Worm (Caenorhabditis elegans) whole organism, L4 larva: ENCODE measurements around the gene sssh-1.

ENCODE experiments used
- F10B5.3 ChIP-seq: sonication (generic microtip); optimal IDR thresholded peaks from 2 replicates; lab custom pipeline; 2016; ENCODE audit warnings: mild to moderate bottlenecking, missing genetic modification characterization, missing compliant biosample characterization
- F26F4.8 ChIP-seq: fragments of 200-800 bp; sonication (Bioruptor generic); conservative IDR thresholded peaks from 2 replicates; pipeline ENCODE4 v1.3.6; 2022; ENCODE audit warnings: missing genetic modification characterization, missing compliant biosample characterization
- Y48G9A.11 ChIP-seq: fragments of 200-800 bp; sonication (Bioruptor generic); IDR thresholded peaks from 2 replicates; pipeline ENCODE4 v1.3.6; 2022; ENCODE audit warnings: missing genetic modification reagents, missing genetic modification characterization, missing compliant biosample characterization
- Y5F2A.4 ChIP-seq: fragments of 200-800 bp; sonication (Bioruptor generic); optimal IDR thresholded peaks from 2 replicates; lab custom pipeline; 2018; ENCODE audit warnings: mild to moderate bottlenecking, missing genetic modification characterization, missing compliant biosample characterization
- ZK337.2 ChIP-seq: fragments of 200-800 bp; sonication (Bioruptor generic); IDR thresholded peaks from 2 replicates; pipeline ENCODE4 v1.3.6; 2022; ENCODE audit warnings: missing genetic modification reagents, missing genetic modification characterization, missing compliant biosample characterization
- aha-1 ChIP-seq: fragments of 150-350 bp; peaks from one replicate; lab custom pipeline; 2014; ENCODE audit warnings: missing biosample characterization, missing genetic modification characterization
- ama-1 ChIP-seq: fragments of 150-350 bp; optimal IDR thresholded peaks from 2 replicates; lab custom pipeline; 2014; ENCODE audit warnings: inconsistent platforms, mixed read lengths
- arid-1 ChIP-seq: fragments of 200-800 bp; sonication (Bioruptor generic); conservative IDR thresholded peaks from 2 replicates; pipeline ENCODE4 v1.3.6; 2022; ENCODE audit warnings: missing genetic modification reagents, missing genetic modification characterization, missing compliant biosample characterization
- ceh-20 ChIP-seq: fragments of 200-800 bp; sonication (Bioruptor generic); IDR thresholded peaks from 2 replicates; pipeline ENCODE4 v1.3.6; 2022; ENCODE audit warnings: missing genetic modification reagents, missing genetic modification characterization, missing compliant biosample characterization
- ceh-62 ChIP-seq: sonication (generic microtip); optimal IDR thresholded peaks from 2 replicates; lab custom pipeline; 2017; ENCODE audit warnings: missing biosample characterization, missing genetic modification characterization
- ceh-82 ChIP-seq: sonication (generic microtip); optimal IDR thresholded peaks from 2 replicates; lab custom pipeline; 2017; ENCODE audit warnings: missing biosample characterization, missing genetic modification characterization
- ces-1 ChIP-seq: fragments of 150-350 bp; sonication (generic microtip); optimal IDR thresholded peaks from 4 replicates; lab custom pipeline; 2014; ENCODE audit warnings: missing biosample characterization, missing genetic modification reagents, missing genetic modification characterization
- cey-2 ChIP-seq: sonication (generic microtip); optimal IDR thresholded peaks from 3 replicates; lab custom pipeline; 2017; ENCODE audit warnings: missing genetic modification characterization, mild to moderate bottlenecking, missing compliant biosample characterization, antibody characterized with exemption, borderline replicate concordance; ENCODE audit not compliant: insufficient read depth
- daf-16 ChIP-seq, 3 experiments: sonication (generic microtip); optimal IDR thresholded peaks; 2 replicates each; lab custom pipeline; 2016 to 2017; ENCODE audit warnings: missing genetic modification characterization in 3 of 3, missing genetic modification reagents in 3 of 3, mild to moderate bottlenecking in 2 of 3, missing compliant biosample characterization in 2 of 3, missing biosample characterization in 1 of 3, moderate library complexity in 1 of 3
- dmd-6 ChIP-seq: fragments of 200-800 bp; sonication (Bioruptor generic); IDR thresholded peaks from 2 replicates; pipeline ENCODE4 v1.3.6; 2022; ENCODE audit warnings: missing genetic modification reagents, missing genetic modification characterization, missing compliant biosample characterization
- dmd-9 ChIP-seq: fragments of 200-800 bp; sonication (Bioruptor generic); IDR thresholded peaks from 2 replicates; pipeline ENCODE4 v1.3.6; 2022; ENCODE audit warnings: missing genetic modification reagents, missing genetic modification characterization, missing compliant biosample characterization
- egl-27 ChIP-seq: sonication (generic microtip); optimal IDR thresholded peaks from 3 replicates; lab custom pipeline; 2017; ENCODE audit warnings: missing biosample characterization, missing genetic modification reagents, missing genetic modification characterization
- fos-1 ChIP-seq: fragments of 150-350 bp; optimal IDR thresholded peaks from 2 replicates; lab custom pipeline; 2014; ENCODE audit warnings: missing biosample characterization, missing genetic modification characterization
- hif-1 ChIP-seq, 2 experiments: sonication (generic microtip); optimal IDR thresholded peaks; 2 replicates each; lab custom pipeline; 2016 to 2017; ENCODE audit warnings: missing compliant biosample characterization in 2 of 2, missing genetic modification characterization in 2 of 2, missing genetic modification reagents in 2 of 2, missing genotype in 2 of 2, mild to moderate bottlenecking in 1 of 2
- hmg-1.1 ChIP-seq: fragments of 200-800 bp; sonication (Bioruptor generic); IDR thresholded peaks from 2 replicates; pipeline ENCODE4 v1.3.6; 2022; ENCODE audit warnings: missing genetic modification reagents, missing genetic modification characterization, missing compliant biosample characterization
- lin-13 ChIP-seq: fragments of 150-350 bp; optimal IDR thresholded peaks from 2 replicates; lab custom pipeline; 2014; ENCODE audit warnings: missing biosample characterization, missing genetic modification reagents, missing genetic modification characterization
- lin-38 ChIP-seq: fragments of 200-800 bp; sonication (Bioruptor generic); IDR thresholded peaks from 2 replicates; pipeline ENCODE4 v1.3.6; 2022; ENCODE audit warnings: missing genetic modification reagents, missing genetic modification characterization, missing compliant biosample characterization
- lin-39 ChIP-seq: fragments of 150-350 bp; optimal IDR thresholded peaks from 2 replicates; lab custom pipeline; 2014; ENCODE audit warnings: missing biosample characterization, missing genetic modification reagents, missing genetic modification characterization
- lsy-2 ChIP-seq, 2 experiments: fragments of 150-350 bp in 1 of 2; sonication (generic microtip) in 1 of 2; optimal IDR thresholded peaks; 2 replicates each; lab custom pipeline; 2014 to 2017; ENCODE audit warnings: missing biosample characterization in 2 of 2, missing genetic modification characterization in 2 of 2
- madf-9 ChIP-seq: fragments of 200-800 bp; sonication (Bioruptor generic); conservative IDR thresholded peaks from 2 replicates; pipeline ENCODE4 v1.3.6; 2022; ENCODE audit warnings: missing genetic modification reagents, missing genetic modification characterization, missing compliant biosample characterization
- mep-1 ChIP-seq: fragments of 150-350 bp; sonication (generic microtip); optimal IDR thresholded peaks from 3 replicates; lab custom pipeline; 2014; ENCODE audit warnings: missing biosample characterization, missing genetic modification characterization
- mes-2 ChIP-seq: sonication (generic microtip); optimal IDR thresholded peaks from 2 replicates; lab custom pipeline; 2016; ENCODE audit warnings: missing genotype, mild to moderate bottlenecking, missing genetic modification characterization, missing compliant biosample characterization; ENCODE audit not compliant: poor library complexity, severe bottlenecking
- nhr-10 ChIP-seq: fragments of 150-350 bp; optimal IDR thresholded peaks from 2 replicates; lab custom pipeline; 2014; ENCODE audit warnings: missing biosample characterization, missing genetic modification characterization
- nhr-102 ChIP-seq: sonication (generic microtip); optimal IDR thresholded peaks from 2 replicates; lab custom pipeline; 2016; ENCODE audit warnings: mild to moderate bottlenecking, missing genetic modification characterization, moderate library complexity, missing compliant biosample characterization
- nhr-111 ChIP-seq: fragments of 200-800 bp; sonication (Bioruptor generic); optimal IDR thresholded peaks from 2 replicates; lab custom pipeline; 2018; ENCODE audit warnings: mild to moderate bottlenecking, missing genetic modification characterization, missing compliant biosample characterization
- nhr-28 ChIP-seq: fragments of 150-350 bp; optimal IDR thresholded peaks from 2 replicates; lab custom pipeline; 2014; ENCODE audit warnings: missing biosample characterization, missing genetic modification characterization
- nhr-48 ChIP-seq: sonication (generic microtip); optimal IDR thresholded peaks from 2 replicates; lab custom pipeline; 2016; ENCODE audit warnings: mild to moderate bottlenecking, missing genetic modification characterization, missing compliant biosample characterization
- nhr-6 ChIP-seq: fragments of 150-350 bp; optimal IDR thresholded peaks from 2 replicates; lab custom pipeline; 2014; ENCODE audit warnings: missing biosample characterization, missing genetic modification characterization
- rbr-2 ChIP-seq: sonication (generic microtip); optimal IDR thresholded peaks from 2 replicates; lab custom pipeline; 2016; ENCODE audit warnings: missing genotype, missing genetic modification characterization, missing compliant biosample characterization
- set-16 ChIP-seq: fragments of 200-800 bp; sonication (Bioruptor generic); IDR thresholded peaks from 2 replicates; pipeline ENCODE4 v1.3.6; 2022; ENCODE audit warnings: missing genetic modification reagents, missing genetic modification characterization, missing compliant biosample characterization
- skn-1 ChIP-seq: fragments of 150-350 bp; optimal IDR thresholded peaks from 2 replicates; lab custom pipeline; 2014; ENCODE audit warnings: missing biosample characterization, missing genetic modification characterization
- snpc-1.2 ChIP-seq: fragments of 200-800 bp; sonication (Bioruptor generic); IDR thresholded peaks from 2 replicates; pipeline ENCODE4 v1.3.6; 2022; ENCODE audit warnings: missing genetic modification reagents, missing genetic modification characterization, missing compliant biosample characterization
- spr-1 ChIP-seq: sonication (generic microtip); optimal IDR thresholded peaks from 2 replicates; lab custom pipeline; 2016; ENCODE audit warnings: mild to moderate bottlenecking, missing genetic modification characterization, missing compliant biosample characterization
- unc-62 ChIP-seq, 3 experiments: fragments of 150-350 bp in 1 of 3; sonication (generic microtip); optimal IDR thresholded peaks in 2 of 3; peaks in 1 of 3; 1 replicate in 1 of 3; 2 replicates in 2 of 3; lab custom pipeline; 2014 to 2017; ENCODE audit warnings: missing biosample characterization in 3 of 3, missing genetic modification characterization in 3 of 3, missing genetic modification reagents in 3 of 3, missing genotype in 1 of 3
- zfp-2 ChIP-seq: sonication (generic microtip); optimal IDR thresholded peaks from 2 replicates; lab custom pipeline; 2016; ENCODE audit warnings: mild to moderate bottlenecking, missing genetic modification characterization, missing compliant biosample characterization
- ztf-11 ChIP-seq: fragments of 150-350 bp; optimal IDR thresholded peaks from 2 replicates; lab custom pipeline; 2014; ENCODE audit warnings: missing biosample characterization, missing genetic modification characterization

sssh-1 gene

DNA sequence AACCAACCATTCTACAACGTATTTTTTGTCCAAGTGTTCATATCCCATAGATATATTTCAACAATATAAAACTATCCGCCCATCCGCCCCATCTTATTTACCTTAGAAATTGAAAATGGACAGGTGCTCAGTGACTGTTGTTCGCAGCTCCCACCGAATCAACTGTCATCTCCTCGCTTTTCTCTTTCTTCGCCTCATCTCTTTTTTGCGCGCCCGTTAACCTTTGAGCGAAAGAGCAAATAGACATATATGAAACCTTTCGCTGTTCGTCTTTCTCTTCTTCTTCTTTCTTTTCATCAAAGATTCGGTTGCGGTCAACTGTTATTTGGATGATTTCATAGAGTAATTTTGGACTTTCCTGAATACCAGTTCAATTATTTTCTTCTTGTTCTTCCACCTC, at the start of gene sssh-1:
Gene sssh-1, plus strand, starts transcription at position 301 of the 400 bp plus-strand sequence.
- TF ChIP-seq nhr-102 (tag; lab: Kevin White, UChicago) (no peak), Y5F2A.4 (GFP tag; lab: Kevin White, UChicago) (no peak), daf-16 (GFP tag; optimal IDR thresholded peaks at IDR 0.05; lab: Kevin White, UChicago) (no peak), daf-16 (tag; optimal IDR thresholded peaks at IDR 0.05; lab: Kevin White, UChicago) (no peak)

ce11 chrX:14828766-14829165, 47.0 kb upstream of the sssh-1 start:
- TF ChIP-seq daf-16 (GFP tag; optimal IDR thresholded peaks at IDR 0.05; lab: Kevin White, UChicago) (no peak), daf-16 (tag; optimal IDR thresholded peaks at IDR 0.05; lab: Kevin White, UChicago) (no peak), snpc-1.2 (GFP tag; lab: Robert Waterston, UW) (no peak), zfp-2 (tag; lab: Kevin White, UChicago) (no peak), ceh-82 (tag; lab: Kevin White, UChicago) (no peak), hmg-1.1 (GFP tag; lab: Robert Waterston, UW) (no peak), unc-62 (GFP tag; optimal IDR thresholded peaks at IDR 0.05 in 1 of 2; lab: Kevin White, UChicago) (peak in 1 of 2 experiments; percentile 4), unc-62 (tag; optimal IDR thresholded peaks at IDR 0.05; lab: Kevin White, UChicago) (no peak), dmd-9 (GFP tag; lab: Robert Waterston, UW) (no peak), mep-1 (tag; lab: Kevin White, UChicago) (no peak), ceh-20 (GFP tag; lab: Robert Waterston, UW) (no peak), aha-1 (tag; lab: Kevin White, UChicago) (peak; percentile 96), cey-2 (no peak), hif-1 (tag; optimal IDR thresholded peaks at IDR 0.05; lab: Kevin White, UChicago) (no peak), ztf-11 (tag; lab: Kevin White, UChicago) (no peak), lin-38 (GFP tag; lab: Robert Waterston, UW) (no peak), ces-1 (GFP tag; lab: Kevin White, UChicago) (no peak), nhr-48 (tag; lab: Kevin White, UChicago) (no peak)

DNA sequence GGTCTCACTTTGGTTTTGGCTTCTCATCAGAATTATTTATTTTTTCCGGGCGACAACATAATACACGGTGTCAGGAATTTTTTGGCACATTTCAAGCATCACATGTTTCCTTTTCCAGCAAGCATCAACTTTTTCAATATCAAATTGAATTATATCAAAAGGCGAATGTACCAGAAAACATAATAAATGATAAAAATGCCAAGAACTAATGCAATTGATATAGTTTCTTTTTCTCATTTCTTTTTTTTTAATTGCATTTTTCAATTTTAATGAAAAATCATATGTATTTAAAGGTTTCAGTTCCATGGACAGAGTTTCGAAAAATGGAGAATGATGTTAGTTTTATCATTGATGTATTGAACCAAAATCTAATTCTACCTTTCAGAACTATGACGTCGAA, 44.2 kb upstream of the sssh-1 start, which contains the start of gene dpf-2:
Gene dpf-2, plus strand, starts transcription at position 301 of the 400 bp plus-strand sequence.
- TF ChIP-seq F26F4.8 (GFP tag; lab: Robert Waterston, UW) (no peak), aha-1 (tag; lab: Kevin White, UChicago) (peak; percentile 10)

- TF ChIP-seq F10B5.3 (tag; lab: Kevin White, UChicago) (no peak), madf-9 (GFP tag; lab: Robert Waterston, UW) (no peak), nhr-6 (no peak), nhr-111 (GFP tag; lab: Kevin White, UChicago) (no peak)
These were observed 37.4 kb upstream of the sssh-1 start for ce11 chrX:14838339-14838738.

DNA sequence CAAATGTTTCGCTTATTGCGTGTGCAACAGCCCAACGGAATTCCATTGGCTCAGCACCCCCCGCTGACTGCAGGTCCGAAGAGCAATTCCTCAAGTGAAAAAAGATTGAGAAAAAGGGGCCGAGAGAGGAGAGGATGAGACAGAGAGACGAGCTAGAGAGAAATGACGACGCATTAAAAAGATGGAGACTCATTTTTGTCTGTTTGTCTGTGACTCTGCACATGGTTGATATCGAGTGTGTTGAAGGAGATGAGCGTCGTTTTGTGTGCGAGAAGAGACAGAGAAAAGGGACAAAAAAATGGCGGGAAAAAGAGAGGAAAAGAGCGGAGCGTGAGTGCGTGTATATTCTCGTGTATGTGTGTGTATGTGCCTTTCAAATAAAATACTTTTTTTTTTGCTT, 34.7 kb upstream of the sssh-1 start:
- TF ChIP-seq ces-1 (GFP tag; lab: Kevin White, UChicago), result peak; percentile 24
- TF ChIP-seq Y48G9A.11 (GFP tag; lab: Robert Waterston, UW), result no peak
- peak; percentile 75 for TF ChIP-seq nhr-6
- TF ChIP-seq lsy-2 (tag; optimal IDR thresholded peaks at IDR 0.05; lab: Kevin White, UChicago), result peak; percentile 68 to 86
- peak; percentile 10 for TF ChIP-seq ama-1 (lab: Kevin White, UChicago)
- peak; percentile 70 for TF ChIP-seq lin-13 (GFP tag; lab: Kevin White, UChicago)
- peak; percentile 91 for TF ChIP-seq rbr-2 (tag; lab: Kevin White, UChicago)
- peak; percentile 85 for TF ChIP-seq dmd-6 (GFP tag; lab: Robert Waterston, UW)
- peak; percentile 34 for TF ChIP-seq spr-1 (tag; lab: Kevin White, UChicago)
- no peak for TF ChIP-seq fos-1
- peak; percentile 63 for TF ChIP-seq egl-27
- peak; percentile 94 for TF ChIP-seq mep-1 (tag; lab: Kevin White, UChicago)
- no peak for TF ChIP-seq ceh-62
- peak; percentile 84 for TF ChIP-seq mes-2 (tag; lab: Kevin White, UChicago)
- TF ChIP-seq F10B5.3 (tag; lab: Kevin White, UChicago), result peak; percentile 1
- TF ChIP-seq hmg-1.1 (GFP tag; lab: Robert Waterston, UW), result peak; percentile 94
- 0 out of 2 replicates have a peak, but pooled peaks have one; percentile 7 for TF ChIP-seq arid-1 (GFP tag; lab: Robert Waterston, UW)
- TF ChIP-seq skn-1 (tag; lab: Kevin White, UChicago), result no peak
- TF ChIP-seq snpc-1.2 (GFP tag; lab: Robert Waterston, UW), result no peak
- peak; percentile 99 for TF ChIP-seq aha-1 (tag; lab: Kevin White, UChicago)
- no peak for TF ChIP-seq lin-39
- no peak for TF ChIP-seq ZK337.2
- TF ChIP-seq nhr-10, result no peak
- peak; percentile 64; the same call in 1 of the 2 replicates for TF ChIP-seq set-16 (GFP tag; lab: Robert Waterston, UW)
- TF ChIP-seq cey-2, result no peak
- peak; percentile 90 for TF ChIP-seq nhr-28 (tag; lab: Kevin White, UChicago)
- TF ChIP-seq nhr-111 (GFP tag; lab: Kevin White, UChicago), result no peak
